Worm (Caenorhabditis elegans) whole organism, midembryonic: Measurements from ENCODE around the gene str-159.

ENCODE experiments used
- cog-1 ChIP-seq: sonication (generic microtip); optimal IDR thresholded peaks from 2 replicates; lab custom pipeline; 2016; ENCODE audit warnings: missing genetic modification characterization, missing compliant biosample characterization
- flt-1 ChIP-seq: fragments of 200-800 bp; sonication (Bioruptor generic); IDR thresholded peaks from 2 replicates; pipeline ENCODE4 v1.3.6; 2022; ENCODE audit warnings: missing genetic modification characterization, missing compliant biosample characterization
- klf-2 ChIP-seq: fragments of 200-800 bp; sonication (Bioruptor generic); conservative IDR thresholded peaks from 2 replicates; pipeline ENCODE4 v1.3.6; 2022; ENCODE audit warnings: missing genetic modification reagents, missing genetic modification characterization, missing compliant biosample characterization
- med-1 ChIP-seq: sonication (generic microtip); optimal IDR thresholded peaks from 2 replicates; lab custom pipeline; 2017; ENCODE audit warnings: missing genetic modification characterization, mild to moderate bottlenecking, missing compliant biosample characterization, antibody characterized with exemption, missing genetic modification reagents; ENCODE audit not compliant: insufficient read depth
- ref-1 ChIP-seq: fragments of 200-800 bp; sonication (Bioruptor generic); conservative IDR thresholded peaks from 2 replicates; pipeline ENCODE4 v1.3.6; 2022; ENCODE audit warnings: missing genetic modification reagents, missing genetic modification characterization, missing compliant biosample characterization
- ztf-23 ChIP-seq: fragments of 200-800 bp; sonication (Bioruptor generic); IDR thresholded peaks from 2 replicates; pipeline ENCODE4 v1.3.6; 2022; ENCODE audit warnings: missing genetic modification reagents, missing genetic modification characterization, missing compliant biosample characterization
- ztf-29 ChIP-seq: fragments of 200-800 bp; sonication (Bioruptor generic); IDR thresholded peaks from 2 replicates; pipeline ENCODE4 v1.3.6; 2022; ENCODE audit warnings: missing genetic modification reagents, missing genetic modification characterization, missing compliant biosample characterization

DNA sequence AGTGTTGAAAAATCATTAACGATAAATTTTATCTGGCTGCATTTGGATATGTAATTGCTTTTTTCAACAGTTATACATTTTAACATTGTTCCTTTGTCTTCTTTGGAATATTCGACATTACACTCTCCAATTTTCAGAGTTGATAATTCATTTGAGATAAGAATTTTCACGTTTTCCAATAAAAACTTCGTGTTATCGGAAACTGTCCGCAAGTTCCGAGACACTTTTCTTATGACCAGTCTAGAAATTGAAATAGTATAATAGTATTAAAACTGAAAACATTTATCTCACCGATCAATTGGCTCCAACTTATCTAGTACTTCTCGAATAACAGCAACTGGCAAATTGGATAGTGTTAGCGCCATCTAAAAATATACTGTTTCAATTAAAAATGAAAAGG lies 28.5 kb downstream of the str-159 start, which contains the start of gene fbxa-86:
- TF ChIP-seq med-1 (GFP tag; lab: Kevin White, UChicago) (no peak), flt-1 (GFP tag; lab: Robert Waterston, UW) (no peak), ztf-23 (no peak), cog-1 (tag; lab: Kevin White, UChicago) (no peak), ref-1 (no peak), ztf-29 (no peak), klf-2 (GFP tag; lab: Robert Waterston, UW) (no peak)
